Worm (Caenorhabditis elegans) whole organism, young adult: ENCODE measurements around the gene str-144.

Source experiments
- C17E4.6 ChIP-seq: fragments of 200-800 bp; sonication (Bioruptor generic); IDR thresholded peaks from 2 replicates; pipeline ENCODE4 v1.3.6; 2022; ENCODE audit warnings: missing genetic modification reagents, missing genetic modification characterization, missing compliant biosample characterization
- K11D2.4 ChIP-seq: fragments of 200-800 bp; sonication (Bioruptor generic); IDR thresholded peaks from 2 replicates; pipeline ENCODE4 v1.3.6; 2022; ENCODE audit warnings: missing genetic modification reagents, missing genetic modification characterization, missing compliant biosample characterization
- Y79H2A.3 ChIP-seq: fragments of 200-800 bp; sonication (Bioruptor generic); conservative IDR thresholded peaks from 2 replicates; pipeline ENCODE4 v1.3.6; 2022; ENCODE audit warnings: missing genetic modification reagents, missing genetic modification characterization, missing compliant biosample characterization
- ama-1 ChIP-seq, 3 experiments: fragments of 150-350 bp in 1 of 3; sonication (generic microtip) in 2 of 3; optimal IDR thresholded peaks; 2 replicates each; lab custom pipeline; 2014 to 2018; ENCODE audit warnings: missing biosample characterization in 2 of 3, missing genetic modification characterization in 2 of 3, missing genetic modification reagents in 2 of 3
- ccch-3 ChIP-seq: fragments of 200-800 bp; sonication (Bioruptor generic); optimal IDR thresholded peaks from 2 replicates; lab custom pipeline; 2018; ENCODE audit warnings: mild to moderate bottlenecking, missing genetic modification characterization, missing compliant biosample characterization
- gei-17 ChIP-seq: fragments of 200-800 bp; sonication (Bioruptor generic); optimal IDR thresholded peaks from 2 replicates; lab custom pipeline; 2018; ENCODE audit warnings: mild to moderate bottlenecking, missing genetic modification characterization, missing compliant biosample characterization
- hlh-12 ChIP-seq: sonication (generic microtip); optimal IDR thresholded peaks from 2 replicates; lab custom pipeline; 2016; ENCODE audit warnings: missing genetic modification characterization, missing compliant biosample characterization
- madf-10 ChIP-seq: sonication (generic microtip); optimal IDR thresholded peaks from 2 replicates; lab custom pipeline; 2016; ENCODE audit warnings: mild to moderate bottlenecking, missing genetic modification characterization, missing compliant biosample characterization
- mxl-1 ChIP-seq: sonication (generic microtip); optimal IDR thresholded peaks from 2 replicates; lab custom pipeline; 2016; ENCODE audit warnings: missing genetic modification characterization, missing compliant biosample characterization
- snpc-4 ChIP-seq, 5 experiments: fragments of 150-350 bp in 1 of 5; sonication (generic microtip) in 4 of 5; optimal IDR thresholded peaks; 2 replicates each; lab custom pipeline; 2014 to 2018; ENCODE audit warnings: missing genetic modification characterization in 5 of 5, missing biosample characterization in 3 of 5, antibody characterized with exemption in 2 of 5, mild to moderate bottlenecking in 2 of 5, missing compliant biosample characterization in 2 of 5, missing genotype in 2 of 5, moderate library complexity in 2 of 5, missing genetic modification reagents in 1 of 5
- tbp1 ChIP-seq: fragments of 200-800 bp; sonication (Bioruptor generic); optimal IDR thresholded peaks from 2 replicates; lab custom pipeline; 2018; ENCODE audit warnings: mild to moderate bottlenecking, missing genetic modification characterization, missing compliant biosample characterization
- unc-62 ChIP-seq: fragments of 150-350 bp; optimal IDR thresholded peaks from 2 replicates; lab custom pipeline; 2014; ENCODE audit warnings: missing biosample characterization, missing genetic modification reagents, missing genetic modification characterization

- no peak for TF ChIP-seq C17E4.6 (GFP tag; lab: Robert Waterston, UW)
- no peak for TF ChIP-seq tbp1 (GFP tag; lab: Kevin White, UChicago)
- TF ChIP-seq ccch-3 (GFP tag; lab: Kevin White, UChicago) = no peak
- no peak for TF ChIP-seq Y79H2A.3 (GFP tag; lab: Robert Waterston, UW)
- TF ChIP-seq K11D2.4 (GFP tag; lab: Robert Waterston, UW) = no peak
- no peak for TF ChIP-seq madf-10 (tag; lab: Kevin White, UChicago)
- TF ChIP-seq hlh-12 (tag; lab: Kevin White, UChicago) = no peak
- TF ChIP-seq gei-17 (GFP tag; lab: Kevin White, UChicago) = no peak
- TF ChIP-seq ama-1 (optimal IDR thresholded peaks at IDR 0.05; lab: Kevin White, UChicago) = no peak
- TF ChIP-seq ama-1 (GFP tag; optimal IDR thresholded peaks at IDR 0.05; lab: Kevin White, UChicago) = no peak
- TF ChIP-seq snpc-4 (GFP tag; optimal IDR thresholded peaks at IDR 0.05; lab: Kevin White, UChicago) = no peak
- no peak for TF ChIP-seq snpc-4 (tag; optimal IDR thresholded peaks at IDR 0.05; lab: Kevin White, UChicago)
- no peak for TF ChIP-seq mxl-1 (tag; lab: Kevin White, UChicago)
- no peak for TF ChIP-seq unc-62 (GFP tag; lab: Kevin White, UChicago)
Measured at ce11 chrV:8117964-8118363, 46.0 kb upstream of the str-144 start, which contains the start of gene D1014.7.
